Fruit fly (Drosophila melanogaster): Measurements from ENCODE around the gene RpL3.
A peak's percentile ranks its signal among the peaks of the same experiment; 100 is the strongest.

Gene RpL3

dm6 chr3R:11196648-11197388, 24.9 kb upstream of the RpL3 start (continued):
- peak; percentile 98 for TF ChIP-seq CG12104 (GFP tag; optimal IDR thresholded peaks at IDR 0.05)
- peak; percentile 86 for TF ChIP-seq CG7786 (GFP tag; optimal IDR thresholded peaks at IDR 0.05)
- peak; percentile 98 for TF ChIP-seq run (tag; optimal IDR thresholded peaks at IDR 0.05)
- peak; percentile 99 for TF ChIP-seq row (GFP tag; IDR thresholded peaks at IDR 0.05)
- TF ChIP-seq amos (GFP tag; IDR thresholded peaks at IDR 0.05; ENCODE audit: partially characterized antibody): no peak; the same call in 1 of the 2 replicates
- TF ChIP-seq CG10267 (tag; optimal IDR thresholded peaks at IDR 0.05): peak; percentile 96
- peak; percentile 100 for TF ChIP-seq dmrt99B (tag; optimal IDR thresholded peaks at IDR 0.05)
- peak; percentile 86 for TF ChIP-seq chm (GFP tag; IDR thresholded peaks at IDR 0.05)
- TF ChIP-seq CG16863 (GFP tag; optimal IDR thresholded peaks at IDR 0.05): peak; percentile 88
- TF ChIP-seq Ets65A (GFP tag): peak; percentile 99
- TF ChIP-seq jigr1 (GFP tag; IDR thresholded peaks at IDR 0.05): peak; percentile 99
- TF ChIP-seq CG11456 (GFP tag; IDR thresholded peaks at IDR 0.05): peak; percentile 98
- TF ChIP-seq NFAT (GFP tag; IDR thresholded peaks at IDR 0.05): peak; percentile 95
- TF ChIP-seq ems (GFP tag; optimal IDR thresholded peaks at IDR 0.05): peak; percentile 90
- peak; percentile 69 to 88 for TF ChIP-seq chif (GFP tag; optimal IDR thresholded peaks at IDR 0.05)
- no peak for TF ChIP-seq Sin3A (optimal IDR thresholded peaks at IDR 0.05)
- TF ChIP-seq slp2 (GFP tag; optimal IDR thresholded peaks at IDR 0.05): peak; percentile 95
- TF ChIP-seq CG11247 (GFP tag; IDR thresholded peaks at IDR 0.05): peak; percentile 97
- TF ChIP-seq pfk (GFP tag; optimal IDR thresholded peaks at IDR 0.05): peak; percentile 50
- no peak for TF ChIP-seq CG2129 (GFP tag; IDR thresholded peaks at IDR 0.05; ENCODE audit: partially characterized antibody)
- peak; percentile 100 for TF ChIP-seq CG31441 (GFP tag; IDR thresholded peaks at IDR 0.05)
- peak; percentile 97 for TF ChIP-seq kah (GFP tag; optimal IDR thresholded peaks at IDR 0.05)
- peak; percentile 91 for TF ChIP-seq CG10462 (GFP tag; optimal IDR thresholded peaks at IDR 0.05)
- peak; percentile 97 for TF ChIP-seq Hand (GFP tag; optimal IDR thresholded peaks at IDR 0.05)
- TF ChIP-seq jing (GFP tag; optimal IDR thresholded peaks at IDR 0.05): peak; percentile 91
- TF ChIP-seq wor (GFP tag; IDR thresholded peaks at IDR 0.05): peak; percentile 99
- TF ChIP-seq CG30403 (GFP tag; optimal IDR thresholded peaks at IDR 0.05): peak; percentile 99
- peak; percentile 95 for TF ChIP-seq CG43689 (GFP tag; IDR thresholded peaks at IDR 0.05)
- TF ChIP-seq tgo (GFP tag; IDR thresholded peaks at IDR 0.05): peak; percentile 99
- TF ChIP-seq corto (GFP tag; optimal IDR thresholded peaks at IDR 0.05): peak; percentile 83
- TF ChIP-seq gem (tag; optimal IDR thresholded peaks at IDR 0.05): peak; percentile 100
- peak; percentile 98 for TF ChIP-seq unpg (GFP tag; optimal IDR thresholded peaks at IDR 0.05)
- TF ChIP-seq gce (GFP tag; IDR thresholded peaks at IDR 0.05): peak; percentile 96
- TF ChIP-seq Nf-YA (GFP tag; IDR thresholded peaks at IDR 0.05): peak; percentile 96
- TF ChIP-seq CG8290 (GFP tag; optimal IDR thresholded peaks at IDR 0.05): peak; percentile 91
- TF ChIP-seq CG8290 (tag; optimal IDR thresholded peaks at IDR 0.05): peak; percentile 77 to 84
- peak; percentile 97 for TF ChIP-seq CG4820 (GFP tag; optimal IDR thresholded peaks at IDR 0.05)
- peak; percentile 99 for TF ChIP-seq CG18599 (GFP tag; optimal IDR thresholded peaks at IDR 0.05)
- TF ChIP-seq CG4854 (GFP tag; optimal IDR thresholded peaks at IDR 0.05): peak; percentile 85
- TF ChIP-seq CG34224 (GFP tag; IDR thresholded peaks at IDR 0.05; ENCODE audit: partially characterized antibody): no peak
- TF ChIP-seq Drgx (GFP tag; IDR thresholded peaks at IDR 0.05): peak; percentile 98
- peak; percentile 98 for TF ChIP-seq CG15601 (tag; optimal IDR thresholded peaks at IDR 0.05)
- TF ChIP-seq CG6254 (GFP tag; optimal IDR thresholded peaks at IDR 0.05): peak; percentile 94
- peak; percentile 98 for TF ChIP-seq cwo (GFP tag; optimal IDR thresholded peaks at IDR 0.05)
- TF ChIP-seq onecut (GFP tag; IDR thresholded peaks at IDR 0.05): peak; percentile 95
- peak; percentile 99 for TF ChIP-seq fd96Cb (tag; optimal IDR thresholded peaks at IDR 0.05)
- TF ChIP-seq CG3281 (GFP tag; optimal IDR thresholded peaks at IDR 0.05): peak; percentile 99
- TF ChIP-seq tup (GFP tag; optimal IDR thresholded peaks at IDR 0.05): peak; percentile 69
- TF ChIP-seq dysf (GFP tag; IDR thresholded peaks at IDR 0.05): peak; percentile 99
- TF ChIP-seq Dref (GFP tag; IDR thresholded peaks at IDR 0.05): peak; percentile 44
